Worm (Caenorhabditis elegans) whole organism, L1 larva: Measurements from ENCODE around the gene C47G2.3.
A peak's percentile ranks its signal among the peaks of the same experiment; 100 is the strongest.

Experiments used
- aly-2 ChIP-seq: fragments of 150-350 bp; optimal IDR thresholded peaks from 2 replicates; lab custom pipeline; 2014; ENCODE audit warnings: missing biosample characterization, missing genetic modification characterization
- dsc-1 ChIP-seq: sonication (generic microtip); optimal IDR thresholded peaks from 2 replicates; lab custom pipeline; 2016; ENCODE audit warnings: mild to moderate bottlenecking, missing genetic modification characterization, missing compliant biosample characterization
- mdl-1 ChIP-seq, 2 experiments: fragments of 150-350 bp; optimal IDR thresholded peaks; 2 replicates each; lab custom pipeline; 2014 to 2017; ENCODE audit warnings: missing biosample characterization in 2 of 2, missing genetic modification characterization in 2 of 2, inconsistent platforms in 1 of 2
- sox-4 ChIP-seq: sonication (generic microtip); optimal IDR thresholded peaks from 2 replicates; lab custom pipeline; 2016; ENCODE audit warnings: missing genetic modification characterization, missing compliant biosample characterization
- ztf-4 ChIP-seq: fragments of 150-350 bp; optimal IDR thresholded peaks from 2 replicates; lab custom pipeline; 2014; ENCODE audit warnings: missing biosample characterization, missing genetic modification characterization

DNA sequence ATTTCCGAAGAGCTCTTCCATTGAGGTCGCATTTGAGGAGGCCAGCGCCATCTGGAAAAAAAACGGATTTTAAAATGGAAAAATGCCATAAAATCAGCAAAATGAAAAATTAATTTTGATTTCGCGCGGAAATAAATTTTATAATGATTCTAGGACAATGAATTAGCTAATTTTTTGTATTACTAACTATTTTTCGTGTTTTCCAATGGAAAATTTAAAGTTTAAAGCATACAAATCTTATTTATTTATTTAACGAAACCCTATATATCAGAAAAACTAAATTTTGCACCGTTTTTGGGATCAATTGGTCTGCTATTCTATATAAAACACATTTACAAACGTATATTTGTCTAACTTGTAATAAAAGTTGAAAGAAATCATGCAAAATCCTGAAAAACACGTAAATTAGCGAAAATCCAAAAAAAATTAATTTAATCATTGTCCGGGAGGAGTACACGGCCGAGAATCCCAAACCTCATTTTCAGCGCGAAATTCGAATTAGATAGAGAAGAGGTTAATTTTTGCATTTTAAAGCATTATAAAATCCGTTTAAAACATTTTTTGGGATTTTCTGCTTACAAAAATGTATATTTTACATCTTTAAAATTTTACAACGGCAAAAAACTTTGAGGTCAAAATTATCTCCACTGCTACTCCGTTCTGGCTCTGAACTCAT, at the start of gene C47G2.3:
- no peak for TF ChIP-seq ztf-4 (tag; lab: Kevin White, UChicago)
- no peak for TF ChIP-seq aly-2
- TF ChIP-seq mdl-1 (tag; optimal IDR thresholded peaks at IDR 0.05; lab: Kevin White, UChicago), result no peak
- TF ChIP-seq dsc-1 (tag; lab: Kevin White, UChicago), result peak; percentile 59
- peak; percentile 56 for TF ChIP-seq sox-4 (tag; lab: Kevin White, UChicago)
